Worm (Caenorhabditis elegans) whole organism, young adult: Measurements from ENCODE around the gene best-4.

Experiments
- B0019.2 ChIP-seq: fragments of 200-800 bp; sonication (Bioruptor generic); conservative IDR thresholded peaks from 2 replicates; pipeline ENCODE4 v1.3.6; 2022; ENCODE audit warnings: missing genetic modification reagents, missing genetic modification characterization, missing compliant biosample characterization
- B0261.1 ChIP-seq: sonication (generic microtip); optimal IDR thresholded peaks from 2 replicates; lab custom pipeline; 2016; ENCODE audit warnings: mild to moderate bottlenecking, missing genetic modification characterization, moderate library complexity, missing compliant biosample characterization
- B0336.3 ChIP-seq: fragments of 200-800 bp; sonication (Bioruptor generic); IDR thresholded peaks from 2 replicates; pipeline ENCODE4 v1.3.6; 2022; ENCODE audit warnings: missing genetic modification characterization, missing compliant biosample characterization
- D2030.7 ChIP-seq: fragments of 200-800 bp; sonication (Bioruptor generic); IDR thresholded peaks from 2 replicates; pipeline ENCODE4 v1.3.6; 2022; ENCODE audit warnings: missing genetic modification reagents, missing genetic modification characterization, missing compliant biosample characterization
- F22D6.2 ChIP-seq: sonication (generic microtip); optimal IDR thresholded peaks from 2 replicates; lab custom pipeline; 2016; ENCODE audit warnings: mild to moderate bottlenecking, missing genetic modification characterization, missing compliant biosample characterization
- F49E8.2 ChIP-seq: sonication (generic microtip); optimal IDR thresholded peaks from 3 replicates; lab custom pipeline; 2017; ENCODE audit warnings: missing genetic modification characterization, mild to moderate bottlenecking, missing compliant biosample characterization, antibody characterized with exemption, moderate library complexity; ENCODE audit not compliant: insufficient read depth
- F57A8.1 ChIP-seq: fragments of 200-800 bp; sonication (Bioruptor generic); optimal IDR thresholded peaks from 2 replicates; lab custom pipeline; 2018; ENCODE audit warnings: mild to moderate bottlenecking, missing genetic modification characterization, moderate library complexity, missing compliant biosample characterization
- K11D2.4 ChIP-seq: fragments of 200-800 bp; sonication (Bioruptor generic); IDR thresholded peaks from 2 replicates; pipeline ENCODE4 v1.3.6; 2022; ENCODE audit warnings: missing genetic modification reagents, missing genetic modification characterization, missing compliant biosample characterization
- K12H6.12 ChIP-seq: fragments of 200-800 bp; sonication (Bioruptor generic); optimal IDR thresholded peaks from 2 replicates; lab custom pipeline; 2018; ENCODE audit warnings: mild to moderate bottlenecking, missing genetic modification characterization, missing compliant biosample characterization
- T07F8.4 ChIP-seq: sonication (generic microtip); optimal IDR thresholded peaks from 2 replicates; lab custom pipeline; 2016; ENCODE audit warnings: mild to moderate bottlenecking, missing genetic modification characterization, moderate library complexity, missing compliant biosample characterization
- T26A5.8 ChIP-seq: sonication (generic microtip); optimal IDR thresholded peaks from 2 replicates; lab custom pipeline; 2016; ENCODE audit warnings: missing genetic modification characterization, missing compliant biosample characterization
- Y79H2A.3 ChIP-seq: fragments of 200-800 bp; sonication (Bioruptor generic); conservative IDR thresholded peaks from 2 replicates; pipeline ENCODE4 v1.3.6; 2022; ENCODE audit warnings: missing genetic modification reagents, missing genetic modification characterization, missing compliant biosample characterization
- ama-1 ChIP-seq, 3 experiments: fragments of 150-350 bp in 1 of 3; sonication (generic microtip) in 2 of 3; optimal IDR thresholded peaks; 2 replicates each; lab custom pipeline; 2014 to 2018; ENCODE audit warnings: missing biosample characterization in 2 of 3, missing genetic modification characterization in 2 of 3, missing genetic modification reagents in 2 of 3
- aptf-2 ChIP-seq: fragments of 200-800 bp; sonication (Bioruptor generic); conservative IDR thresholded peaks from 2 replicates; pipeline ENCODE4 v1.3.6; 2022; ENCODE audit warnings: missing genetic modification reagents, missing genetic modification characterization, missing compliant biosample characterization
- atf-7 ChIP-seq: sonication (generic microtip); optimal IDR thresholded peaks from 2 replicates; lab custom pipeline; 2017; ENCODE audit warnings: mild to moderate bottlenecking, missing genetic modification characterization, missing compliant biosample characterization
- attf-6 ChIP-seq: fragments of 200-800 bp; sonication (Bioruptor generic); IDR thresholded peaks from 2 replicates; pipeline ENCODE4 v1.3.6; 2022; ENCODE audit warnings: missing genetic modification reagents, missing genetic modification characterization, missing compliant biosample characterization
- cebp-2 ChIP-seq: fragments of 200-800 bp; sonication (Bioruptor generic); IDR thresholded peaks from 2 replicates; pipeline ENCODE4 v1.3.6; 2022; ENCODE audit warnings: missing genetic modification characterization, missing compliant biosample characterization
- ceh-27 ChIP-seq: fragments of 200-800 bp; sonication (Bioruptor generic); optimal IDR thresholded peaks from 2 replicates; lab custom pipeline; 2018; ENCODE audit warnings: mild to moderate bottlenecking, missing genetic modification characterization, moderate library complexity, missing compliant biosample characterization
- ceh-79 ChIP-seq: sonication (generic microtip); optimal IDR thresholded peaks from 2 replicates; lab custom pipeline; 2017; ENCODE audit warnings: mild to moderate bottlenecking, missing genetic modification characterization, missing compliant biosample characterization
- chd-7 ChIP-seq: sonication (generic microtip); optimal IDR thresholded peaks from 2 replicates; lab custom pipeline; 2016; ENCODE audit warnings: mild to moderate bottlenecking, missing genetic modification characterization, moderate library complexity, missing compliant biosample characterization
- efl-1 ChIP-seq: fragments of 150-350 bp; optimal IDR thresholded peaks from 2 replicates; lab custom pipeline; 2014; ENCODE audit warnings: missing biosample characterization, missing genetic modification reagents, missing genetic modification characterization
- egl-18 ChIP-seq: fragments of 200-800 bp; sonication (Bioruptor generic); IDR thresholded peaks from 2 replicates; pipeline ENCODE4 v1.3.6; 2022; ENCODE audit warnings: missing genetic modification reagents, missing genetic modification characterization, missing compliant biosample characterization
- hlh-12 ChIP-seq: sonication (generic microtip); optimal IDR thresholded peaks from 2 replicates; lab custom pipeline; 2016; ENCODE audit warnings: missing genetic modification characterization, missing compliant biosample characterization
- hmg-20 ChIP-seq: fragments of 200-800 bp; sonication (Bioruptor generic); IDR thresholded peaks from 2 replicates; pipeline ENCODE4 v1.3.6; 2022; ENCODE audit warnings: missing genetic modification reagents, missing genetic modification characterization, missing compliant biosample characterization
- lag-1 ChIP-seq: fragments of 200-800 bp; sonication (Bioruptor generic); IDR thresholded peaks from 2 replicates; pipeline ENCODE4 v1.3.6; 2022; ENCODE audit warnings: missing genetic modification reagents, missing genetic modification characterization, missing compliant biosample characterization
- let-607 ChIP-seq, 2 experiments: fragments of 200-800 bp in 1 of 2; sonication (Bioruptor generic) in 1 of 2; sonication (generic microtip) in 1 of 2; optimal IDR thresholded peaks; 2 replicates each; lab custom pipeline; 2016 to 2018; ENCODE audit warnings: mild to moderate bottlenecking in 2 of 2, missing compliant biosample characterization in 2 of 2, missing genetic modification characterization in 2 of 2, moderate library complexity in 2 of 2, missing genotype in 1 of 2
- lin-26 ChIP-seq: fragments of 200-800 bp; sonication (Bioruptor generic); IDR thresholded peaks from 2 replicates; pipeline ENCODE4 v1.3.6; 2022; ENCODE audit warnings: missing genetic modification reagents, missing genetic modification characterization, missing compliant biosample characterization
- lin-35 ChIP-seq, 3 experiments: fragments of 150-350 bp in 2 of 3; sonication (generic microtip) in 1 of 3; optimal IDR thresholded peaks; 2 replicates each; lab custom pipeline; 2014 to 2018; ENCODE audit warnings: missing biosample characterization in 3 of 3, missing genetic modification characterization in 3 of 3, missing genetic modification reagents in 3 of 3
- lin-54 ChIP-seq: fragments of 200-800 bp; sonication (Bioruptor generic); optimal IDR thresholded peaks from 2 replicates; lab custom pipeline; 2018; ENCODE audit warnings: mild to moderate bottlenecking, missing genetic modification characterization, missing compliant biosample characterization
- lir-1 ChIP-seq: fragments of 200-800 bp; sonication (Bioruptor generic); conservative IDR thresholded peaks from 2 replicates; pipeline ENCODE4 v1.3.6; 2022; ENCODE audit warnings: missing genetic modification reagents, missing genetic modification characterization, missing compliant biosample characterization
- madf-10 ChIP-seq: sonication (generic microtip); optimal IDR thresholded peaks from 2 replicates; lab custom pipeline; 2016; ENCODE audit warnings: mild to moderate bottlenecking, missing genetic modification characterization, missing compliant biosample characterization
- mes-4 ChIP-seq: sonication (generic microtip); optimal IDR thresholded peaks from 2 replicates; lab custom pipeline; 2016; ENCODE audit warnings: missing genotype, missing genetic modification characterization, missing compliant biosample characterization
- mxl-1 ChIP-seq: sonication (generic microtip); optimal IDR thresholded peaks from 2 replicates; lab custom pipeline; 2016; ENCODE audit warnings: missing genetic modification characterization, missing compliant biosample characterization
- nhr-120 ChIP-seq: fragments of 200-800 bp; sonication (Bioruptor generic); IDR thresholded peaks from 2 replicates; pipeline ENCODE4 v1.3.6; 2022; ENCODE audit warnings: missing genetic modification characterization, missing compliant biosample characterization
- nhr-27 ChIP-seq: fragments of 200-800 bp; sonication (Bioruptor generic); optimal IDR thresholded peaks from 2 replicates; lab custom pipeline; 2018; ENCODE audit warnings: mild to moderate bottlenecking, missing genetic modification characterization, moderate library complexity, missing compliant biosample characterization
- nhr-80 ChIP-seq: sonication (generic microtip); optimal IDR thresholded peaks from 2 replicates; lab custom pipeline; 2016; ENCODE audit warnings: missing genetic modification characterization, missing compliant biosample characterization
- nhr-90 ChIP-seq: sonication (generic microtip); optimal IDR thresholded peaks from 2 replicates; lab custom pipeline; 2016; ENCODE audit warnings: missing genotype, mild to moderate bottlenecking, missing genetic modification characterization, missing compliant biosample characterization
- pbrm-1 ChIP-seq: fragments of 200-800 bp; sonication (Bioruptor generic); IDR thresholded peaks from 2 replicates; pipeline ENCODE4 v1.3.6; 2022; ENCODE audit warnings: missing genetic modification reagents, missing genetic modification characterization, missing compliant biosample characterization
- repo-1 ChIP-seq: sonication (generic microtip); optimal IDR thresholded peaks from 2 replicates; lab custom pipeline; 2017; ENCODE audit warnings: mild to moderate bottlenecking, missing genetic modification characterization, missing compliant biosample characterization
- sdz-38 ChIP-seq: sonication (generic microtip); optimal IDR thresholded peaks from 2 replicates; lab custom pipeline; 2016; ENCODE audit warnings: missing genotype, missing genetic modification characterization, missing compliant biosample characterization
- snpc-1.1 ChIP-seq: sonication (generic microtip); optimal IDR thresholded peaks from 2 replicates; lab custom pipeline; 2017; ENCODE audit warnings: missing genetic modification characterization, mild to moderate bottlenecking, missing compliant biosample characterization, antibody characterized with exemption, moderate library complexity, missing genotype, missing genetic modification reagents; ENCODE audit not compliant: insufficient read depth
- snpc-1.3 ChIP-seq: sonication (generic microtip); optimal IDR thresholded peaks from 2 replicates; lab custom pipeline; 2017; ENCODE audit warnings: missing genetic modification characterization, mild to moderate bottlenecking, missing compliant biosample characterization, antibody characterized with exemption, moderate library complexity, missing genotype, missing genetic modification reagents; ENCODE audit not compliant: insufficient read depth
- snpc-3.4 ChIP-seq: sonication (generic microtip); optimal IDR thresholded peaks from 2 replicates; lab custom pipeline; 2017; ENCODE audit warnings: missing genetic modification characterization, mild to moderate bottlenecking, missing compliant biosample characterization, antibody characterized with exemption, moderate library complexity, missing genotype, missing genetic modification reagents
- ztf-18 ChIP-seq: sonication (generic microtip); optimal IDR thresholded peaks from 2 replicates; lab custom pipeline; 2016; ENCODE audit warnings: missing genotype, mild to moderate bottlenecking, missing genetic modification characterization, missing compliant biosample characterization
- ztf-22 ChIP-seq: fragments of 200-800 bp; sonication (Bioruptor generic); optimal IDR thresholded peaks from 2 replicates; lab custom pipeline; 2018; ENCODE audit warnings: mild to moderate bottlenecking, missing genetic modification characterization, moderate library complexity, missing compliant biosample characterization
- ztf-26 ChIP-seq: sonication (generic microtip); optimal IDR thresholded peaks from 2 replicates; lab custom pipeline; 2017; ENCODE audit warnings: missing genetic modification characterization, missing compliant biosample characterization
- ztf-3 ChIP-seq: fragments of 200-800 bp; sonication (Bioruptor generic); optimal IDR thresholded peaks from 2 replicates; lab custom pipeline; 2018; ENCODE audit warnings: mild to moderate bottlenecking, missing genetic modification characterization, missing compliant biosample characterization
- ztf-6 ChIP-seq: fragments of 200-800 bp; sonication (Bioruptor generic); IDR thresholded peaks from 2 replicates; pipeline ENCODE4 v1.3.6; 2022; ENCODE audit warnings: missing genetic modification reagents, missing genetic modification characterization, missing compliant biosample characterization

The best-4 gene

DNA sequence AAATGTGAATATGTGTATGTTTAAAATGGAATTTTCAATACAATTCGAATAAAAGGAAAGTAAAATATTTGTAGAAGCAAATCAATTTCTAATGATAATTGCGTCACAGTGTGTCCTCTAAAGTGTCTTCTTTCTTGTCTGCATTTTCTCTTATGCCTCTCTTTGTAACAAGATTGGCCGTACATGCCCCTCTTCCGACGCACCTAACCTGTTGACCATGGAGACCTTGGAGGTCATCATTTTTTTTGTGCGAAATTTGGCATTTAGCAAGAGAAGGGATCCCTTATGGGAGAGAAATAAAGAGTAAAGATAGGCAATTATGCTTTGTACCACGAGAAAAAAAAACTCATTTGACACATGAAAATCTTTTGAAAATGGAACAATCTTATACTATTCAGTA is 16.6 kb upstream of the best-4 start, which contains the start of gene F23F1.4:
TSS of gene F23F1.4 (minus strand) at position 141 of the 400 bp plus-strand sequence.
- TF ChIP-seq B0019.2 (no peak), D2030.7 (no peak), lir-1 (GFP tag; lab: Robert Waterston, UW) (no peak), Y79H2A.3 (no peak), F57A8.1 (GFP tag; lab: Kevin White, UChicago) (no peak), ztf-6 (GFP tag; lab: Robert Waterston, UW) (no peak), snpc-1.1 (tag; lab: Kevin White, UChicago) (no peak), mxl-1 (tag; lab: Kevin White, UChicago) (no peak), F49E8.2 (tag; lab: Kevin White, UChicago) (no peak), F22D6.2 (tag; lab: Kevin White, UChicago) (no peak), efl-1 (GFP tag; lab: Kevin White, UChicago) (no peak), chd-7 (no peak), lin-26 (GFP tag; lab: Robert Waterston, UW) (no peak), nhr-90 (tag; lab: Kevin White, UChicago) (no peak), pbrm-1 (no peak), attf-6 (no peak), ztf-22 (no peak), ceh-79 (tag; lab: Kevin White, UChicago) (no peak), ama-1 (optimal IDR thresholded peaks at IDR 0.05; lab: Kevin White, UChicago) (no peak), ama-1 (GFP tag; optimal IDR thresholded peaks at IDR 0.05; lab: Kevin White, UChicago) (no peak), hmg-20 (no peak)

DNA sequence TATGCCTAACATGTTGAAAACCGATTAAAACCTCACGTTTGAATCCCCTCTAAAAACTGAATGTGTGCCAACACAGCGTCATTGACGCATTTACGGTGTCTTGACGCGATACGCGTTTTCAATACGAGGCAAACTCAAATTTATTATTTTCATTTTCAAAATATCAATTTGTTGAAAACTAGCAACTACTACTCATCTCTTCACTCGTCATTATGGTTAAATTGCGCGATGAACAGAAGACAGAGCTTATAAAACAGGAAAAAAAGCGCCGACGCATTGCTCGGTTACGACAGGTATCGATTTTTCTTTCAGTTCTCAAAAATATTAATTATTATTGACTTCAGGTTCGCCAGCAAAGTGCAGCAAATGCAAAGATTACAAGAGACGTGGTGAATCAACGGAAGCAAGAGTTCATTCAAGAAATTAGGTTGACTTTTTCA is 12.9 kb upstream of the best-4 start, which contains the start of gene enee-1:
TSS of gene enee-1 (plus strand) at position 108 of the 440 bp plus-strand sequence.
- TF ChIP-seq K12H6.12: peak; percentile 39
- no peak for TF ChIP-seq mes-4 (tag; lab: Kevin White, UChicago)
- TF ChIP-seq snpc-1.3 (tag; lab: Kevin White, UChicago): no peak
- peak in 1 of 2 experiments; percentile 15 for TF ChIP-seq let-607 (tag; optimal IDR thresholded peaks at IDR 0.05; lab: Kevin White, UChicago)
- no peak for TF ChIP-seq B0261.1 (tag; lab: Kevin White, UChicago)
- TF ChIP-seq B0336.3 (GFP tag; lab: Robert Waterston, UW): 0 out of 2 replicates have a peak, but pooled peaks have one; percentile 37
- TF ChIP-seq T26A5.8 (tag; lab: Kevin White, UChicago): no peak
- peak; percentile 46 for TF ChIP-seq D2030.7
- TF ChIP-seq snpc-3.4: no peak
- TF ChIP-seq madf-10 (tag; lab: Kevin White, UChicago): peak; percentile 19
- TF ChIP-seq nhr-27 (tag; lab: Kevin White, UChicago): no peak
- peak; percentile 17; the same call in 1 of the 2 replicates for TF ChIP-seq lir-1 (GFP tag; lab: Robert Waterston, UW)
- TF ChIP-seq cebp-2: no peak
- no peak for TF ChIP-seq K11D2.4 (GFP tag; lab: Robert Waterston, UW)
- no peak for TF ChIP-seq nhr-80 (tag; lab: Kevin White, UChicago)
- peak; percentile 1 to 83 (median 58) for TF ChIP-seq lin-35 (GFP tag; optimal IDR thresholded peaks at IDR 0.05; lab: Kevin White, UChicago)
- no peak for TF ChIP-seq Y79H2A.3
- TF ChIP-seq nhr-90 (tag; lab: Kevin White, UChicago): no peak
- TF ChIP-seq T07F8.4 (tag; lab: Kevin White, UChicago): no peak
- TF ChIP-seq hlh-12 (tag; lab: Kevin White, UChicago): no peak
- no peak for TF ChIP-seq sdz-38 (tag; lab: Kevin White, UChicago)
- peak; percentile 56 for TF ChIP-seq ztf-26 (tag; lab: Kevin White, UChicago)
- TF ChIP-seq aptf-2 (GFP tag; lab: Robert Waterston, UW): no peak
- peak; percentile 90 for TF ChIP-seq lin-54
- no peak for TF ChIP-seq nhr-120
- TF ChIP-seq ceh-27 (GFP tag; lab: Kevin White, UChicago): no peak
- no peak for TF ChIP-seq attf-6
- TF ChIP-seq egl-18: no peak
- peak; percentile 53 for TF ChIP-seq repo-1 (tag; lab: Kevin White, UChicago)
- TF ChIP-seq atf-7 (tag; lab: Kevin White, UChicago): peak; percentile 19
- TF ChIP-seq ztf-3 (GFP tag; lab: Kevin White, UChicago): no peak
- peak; percentile 94 for TF ChIP-seq ztf-18
- TF ChIP-seq lag-1 (GFP tag; lab: Robert Waterston, UW): no peak
